Fruit fly (Drosophila melanogaster) whole organism, adult: ENCODE results near the gene Bfc.

ENCODE experiments used
- CG11617 ChIP-seq: fragments of 200-800 bp; sonication (Bioruptor generic); optimal IDR thresholded peaks from 2 replicates; lab custom pipeline; 2017; ENCODE audit warnings: mild to moderate bottlenecking, missing biosample characterization, missing genetic modification reagents, missing genetic modification characterization
- CG14711 ChIP-seq: fragments of 200-800 bp; sonication (Bioruptor generic); optimal IDR thresholded peaks from 2 replicates; lab custom pipeline; 2018; ENCODE audit warnings: missing biosample characterization, mild to moderate bottlenecking, missing genetic modification characterization, moderate library complexity
- CG7045 ChIP-seq: fragments of 200-800 bp; sonication (Bioruptor generic); optimal IDR thresholded peaks from 2 replicates; lab custom pipeline; 2017; ENCODE audit warnings: missing biosample characterization, mild to moderate bottlenecking, missing genetic modification characterization
- Clk ChIP-seq: fragments of 200-800 bp; sonication (Bioruptor generic); optimal IDR thresholded peaks from 2 replicates; lab custom pipeline; 2017; ENCODE audit warnings: missing biosample characterization, missing genetic modification characterization
- cic ChIP-seq: fragments of 200-800 bp; sonication (Bioruptor generic); optimal IDR thresholded peaks from 2 replicates; lab custom pipeline; 2017; ENCODE audit warnings: missing biosample characterization, mild to moderate bottlenecking, missing genetic modification characterization, moderate library complexity
- kay ChIP-seq: fragments of 200-800 bp; sonication (Bioruptor generic); peaks from one replicate; lab custom pipeline; 2016; ENCODE audit warnings: missing biosample characterization, missing genetic modification characterization, borderline replicate concordance
- ovo ChIP-seq: fragments of 200-800 bp; sonication (Bioruptor generic); optimal IDR thresholded peaks from 2 replicates; lab custom pipeline; 2016; ENCODE audit warnings: missing biosample characterization, missing genetic modification characterization

- no peak for TF ChIP-seq kay
- no peak for TF ChIP-seq ovo (GFP tag; lab: Kevin White, UChicago)
- TF ChIP-seq CG14711 = no peak
- TF ChIP-seq cic (GFP tag; lab: Kevin White, UChicago) = no peak
- no peak for TF ChIP-seq CG7045 (GFP tag; lab: Kevin White, UChicago)
- TF ChIP-seq Clk = no peak
- TF ChIP-seq CG11617 (GFP tag; lab: Kevin White, UChicago) = no peak
Measured at dm6 chr3L:1294835-1295234, 44.3 kb downstream of the Bfc start.
